Worm (Caenorhabditis elegans): Measurements from ENCODE around the gene let-754.

Gene let-754

ce11 chrIII:7940819-7941218, 12.3 kb downstream of the let-754 start, which contains the start of gene C29E4.12 (continued):
- TF ChIP-seq ztf-11 (tag; optimal IDR thresholded peaks at IDR 0.05) (peak in 1 of 2 experiments; percentile 18), nhr-77 (tag; optimal IDR thresholded peaks at IDR 0.05) (peak; percentile 61), unc-86 (tag; optimal IDR thresholded peaks at IDR 0.05) (peak; percentile 53), nhr-47 (tag; optimal IDR thresholded peaks at IDR 0.05) (peak; percentile 84), lsy-2 (tag; optimal IDR thresholded peaks at IDR 0.05) (peak; percentile 84 to 92), mef-2 (tag; optimal IDR thresholded peaks at IDR 0.05) (no peak), F16B12.6 (tag; optimal IDR thresholded peaks at IDR 0.05) (peak; percentile 62), nhr-71 (tag; optimal IDR thresholded peaks at IDR 0.05) (peak; percentile 82), lin-14 (GFP tag; optimal IDR thresholded peaks at IDR 0.05) (no peak), unc-62 (GFP tag; optimal IDR thresholded peaks at IDR 0.05) (no peak), hpl-2 (GFP tag; optimal IDR thresholded peaks at IDR 0.05) (no peak), C34B4.2 (tag; optimal IDR thresholded peaks at IDR 0.05) (no peak), nhr-19 (GFP tag; conservative IDR thresholded peaks at IDR 0.05) (peak; percentile 79), elt-2 (tag; optimal IDR thresholded peaks at IDR 0.05) (peak; percentile 26), pag-3 (tag; optimal IDR thresholded peaks at IDR 0.05; ENCODE audit: borderline replicate concordance, insufficient read depth) (no peak), tbx-2 (tag; optimal IDR thresholded peaks at IDR 0.05) (peak; percentile 77), skn-1 (tag; optimal IDR thresholded peaks at IDR 0.05) (peak; percentile 81), swsn-7 (tag; optimal IDR thresholded peaks at IDR 0.05) (peak; percentile 71), zip-4 (GFP tag; optimal IDR thresholded peaks at IDR 0.05) (peak; percentile 25), lin-13 (GFP tag; optimal IDR thresholded peaks at IDR 0.05) (peak; percentile 70), nhr-84 (tag; optimal IDR thresholded peaks at IDR 0.05) (no peak), ama-1 (optimal IDR thresholded peaks at IDR 0.05) (no peak), efl-1 (optimal IDR thresholded peaks at IDR 0.05) (peak; percentile 82 to 98), efl-1 (GFP tag; optimal IDR thresholded peaks at IDR 0.05 in 1 of 2) (peak; percentile 98 to 100), nhr-76 (tag; optimal IDR thresholded peaks at IDR 0.05) (no peak), blmp-1 (tag; optimal IDR thresholded peaks at IDR 0.05) (peak; percentile 51), tlp-1 (tag; optimal IDR thresholded peaks at IDR 0.05) (no peak), zag-1 (tag; optimal IDR thresholded peaks at IDR 0.05) (no peak), nhr-11 (tag; optimal IDR thresholded peaks at IDR 0.05) (peak; percentile 59), jun-1 (tag; optimal IDR thresholded peaks at IDR 0.05) (peak; percentile 69), aly-2 (tag; optimal IDR thresholded peaks at IDR 0.05) (peak; percentile 64), sox-4 (tag; optimal IDR thresholded peaks at IDR 0.05) (no peak), fkh-4 (tag; optimal IDR thresholded peaks at IDR 0.05; ENCODE audit: borderline replicate concordance) (no peak), ceh-90 (tag; optimal IDR thresholded peaks at IDR 0.05) (peak; percentile 34), lin-35 (GFP tag; optimal IDR thresholded peaks at IDR 0.05) (peak; percentile 98 to 99), sup-37 (GFP tag; optimal IDR thresholded peaks at IDR 0.05) (no peak), ces-1 (GFP tag; optimal IDR thresholded peaks at IDR 0.05) (no peak), nhr-237 (tag; optimal IDR thresholded peaks at IDR 0.05) (peak; percentile 62), irx-1 (tag; optimal IDR thresholded peaks at IDR 0.05) (peak; percentile 62), mep-1 (tag; optimal IDR thresholded peaks at IDR 0.05) (peak; percentile 52), nhr-12 (tag; optimal IDR thresholded peaks at IDR 0.05) (no peak), ceh-88 (GFP tag; IDR thresholded peaks at IDR 0.05) (no peak), nhr-90 (tag; optimal IDR thresholded peaks at IDR 0.05; ENCODE audit: poor library complexity) (peak; percentile 70), isw-1 (GFP tag; IDR thresholded peaks at IDR 0.05) (peak; percentile 82), Y116A8C.19 (tag; optimal IDR thresholded peaks at IDR 0.05; ENCODE audit: borderline replicate concordance) (no peak), dpl-1 (GFP tag; optimal IDR thresholded peaks at IDR 0.05) (peak; percentile 96 to 98 (median 98)), grh-1 (GFP tag; IDR thresholded peaks at IDR 0.05) (peak; percentile 69), fkh-8 (tag; optimal IDR thresholded peaks at IDR 0.05) (peak; percentile 62), C04F5.9 (tag; optimal IDR thresholded peaks at IDR 0.05) (peak; percentile 63), pqm-1 (tag; optimal IDR thresholded peaks at IDR 0.05) (no peak), snu-23 (GFP tag; optimal IDR thresholded peaks at IDR 0.05) (peak; percentile 83), ceh-82 (tag; optimal IDR thresholded peaks at IDR 0.05) (peak; percentile 47 to 79 (median 69)), lin-39 (tag; optimal IDR thresholded peaks at IDR 0.05) (peak; percentile 41), lin-15B (tag; optimal IDR thresholded peaks at IDR 0.05) (peak; percentile 91)
